Fruit fly (Drosophila melanogaster) whole organism, embryonic: Measurements from ENCODE around the gene sphe.

Source experiments
- ATbp ChIP-seq: fragments of 200-800 bp; sonication (Bioruptor generic); optimal IDR thresholded peaks from 2 replicates; lab custom pipeline; 2017; ENCODE audit warnings: missing biosample characterization, mild to moderate bottlenecking, missing genetic modification characterization, missing genetic modification reagents
- BEAF-32 ChIP-seq: fragments of 200-800 bp; sonication (Bioruptor generic); optimal IDR thresholded peaks from 3 replicates; lab custom pipeline; 2017; ENCODE audit warnings: missing biosample characterization, missing genetic modification characterization, mild to moderate bottlenecking, moderate library complexity, missing genetic modification reagents
- CG10321 ChIP-seq: fragments of 200-800 bp; sonication (Bioruptor generic); IDR thresholded peaks from 2 replicates; pipeline ENCODE4 v1.3.6; 2022; ENCODE audit warnings: missing biosample characterization, missing genetic modification characterization
- CG10543 ChIP-seq: fragments of 200-800 bp; sonication (Bioruptor generic); optimal IDR thresholded peaks from 3 replicates; lab custom pipeline; 2017; ENCODE audit warnings: missing biosample characterization, mild to moderate bottlenecking, missing genetic modification characterization, moderate library complexity
- CG10959 ChIP-seq: fragments of 200-800 bp; sonication (Bioruptor generic); IDR thresholded peaks from 2 replicates; pipeline ENCODE4 v1.3.6; 2022; ENCODE audit warnings: missing biosample characterization, missing genetic modification characterization
- CG11696 ChIP-seq: fragments of 200-800 bp; sonication (Bioruptor generic); IDR thresholded peaks from 2 replicates; pipeline ENCODE4 v1.3.6; 2022; ENCODE audit warnings: missing biosample characterization, missing genetic modification characterization
- CG12299 ChIP-seq: fragments of 200-800 bp; sonication (Bioruptor generic); optimal IDR thresholded peaks from 2 replicates; lab custom pipeline; 2018; ENCODE audit warnings: missing biosample characterization, mild to moderate bottlenecking, missing genetic modification characterization
- CG13287 ChIP-seq: fragments of 200-800 bp; sonication (Bioruptor generic); IDR thresholded peaks from 2 replicates; pipeline ENCODE4 v1.3.6; 2022; ENCODE audit warnings: missing biosample characterization, missing genetic modification characterization; ENCODE audit not compliant: partially characterized antibody
- CG13894 ChIP-seq: fragments of 200-800 bp; sonication (Bioruptor generic); optimal IDR thresholded peaks from 3 replicates; lab custom pipeline; 2018; ENCODE audit warnings: missing biosample characterization, mild to moderate bottlenecking, missing genetic modification characterization, moderate library complexity
- CG16779 ChIP-seq: fragments of 200-800 bp; sonication (Bioruptor generic); IDR thresholded peaks from 2 replicates; pipeline ENCODE4 v1.3.6; 2022; ENCODE audit warnings: missing biosample characterization, missing genetic modification characterization
- CG18764 ChIP-seq: fragments of 200-800 bp; sonication (Bioruptor generic); optimal IDR thresholded peaks from 3 replicates; lab custom pipeline; 2016; ENCODE audit warnings: missing biosample characterization, missing genetic modification characterization
- CG2712 ChIP-seq: fragments of 200-800 bp; optimal IDR thresholded peaks from 3 replicates; lab custom pipeline; 2019; ENCODE audit warnings: missing biosample characterization, mild to moderate bottlenecking, missing genetic modification characterization, moderate library complexity
- CG34376 ChIP-seq: fragments of 200-800 bp; sonication (Bioruptor generic); optimal IDR thresholded peaks from 2 replicates; lab custom pipeline; 2018; ENCODE audit warnings: missing biosample characterization, mild to moderate bottlenecking, missing genetic modification characterization
- CG42726 ChIP-seq: fragments of 200-800 bp; sonication (Bioruptor generic); IDR thresholded peaks from 2 replicates; pipeline ENCODE4 v1.3.6; 2022; ENCODE audit warnings: missing biosample characterization, missing genetic modification characterization; ENCODE audit not compliant: partially characterized antibody
- CG5245 ChIP-seq: fragments of 200-800 bp; sonication (Bioruptor generic); optimal IDR thresholded peaks from 3 replicates; lab custom pipeline; 2016; ENCODE audit warnings: missing biosample characterization, missing genetic modification characterization
- CG6813 ChIP-seq: fragments of 200-800 bp; sonication (Bioruptor generic); optimal IDR thresholded peaks from 2 replicates; lab custom pipeline; 2017; ENCODE audit warnings: missing biosample characterization, missing genetic modification characterization, mild to moderate bottlenecking, moderate library complexity, missing genetic modification reagents
- CG8924 ChIP-seq: fragments of 200-800 bp; optimal IDR thresholded peaks from 3 replicates; lab custom pipeline; 2019; ENCODE audit warnings: missing biosample characterization, mild to moderate bottlenecking, missing genetic modification characterization, moderate library complexity
- Eip74EF ChIP-seq, 2 experiments: fragments of 200-800 bp in 1 of 2; fragments of >200 bp in 1 of 2; sonication (Bioruptor generic) in 1 of 2; optimal IDR thresholded peaks; 2 replicates each; lab custom pipeline; 2017 to 2019; ENCODE audit warnings: missing biosample characterization in 2 of 2, missing genetic modification characterization in 2 of 2, mild to moderate bottlenecking in 1 of 2, moderate library complexity in 1 of 2
- GATAe ChIP-seq: fragments of 200-800 bp; sonication (Bioruptor generic); conservative IDR thresholded peaks from 2 replicates; pipeline ENCODE4 v1.3.6; 2022; ENCODE audit warnings: missing biosample characterization, missing genetic modification characterization
- HLH3B ChIP-seq: fragments of 200-800 bp; sonication (Bioruptor generic); IDR thresholded peaks from 2 replicates; pipeline ENCODE4 v1.3.6; 2022; ENCODE audit warnings: missing biosample characterization, missing genetic modification characterization
- Hmr ChIP-seq: fragments of 200-800 bp; sonication (Bioruptor generic); optimal IDR thresholded peaks from 3 replicates; lab custom pipeline; 2017; ENCODE audit warnings: mild to moderate bottlenecking, missing biosample characterization, missing genetic modification reagents, missing genetic modification characterization
- Med ChIP-seq: fragments of 200-800 bp; sonication (Bioruptor generic); peaks from one replicate; lab custom pipeline; 2016; ENCODE audit warnings: missing biosample characterization, missing genetic modification characterization, mild to moderate bottlenecking, inconsistent platforms, moderate library complexity
- Rfx ChIP-seq: fragments of 200-800 bp; sonication (Bioruptor generic); IDR thresholded peaks from 2 replicates; pipeline ENCODE4 v1.3.6; 2022; ENCODE audit warnings: missing biosample characterization, missing genetic modification characterization
- Stat92E ChIP-seq, 3 experiments: fragments of >200 bp in 2 of 3; fragments of 200-800 bp in 1 of 3; sonication (Bioruptor generic) in 1 of 3; optimal IDR thresholded peaks; 2 replicates each; lab custom pipeline; 2017 to 2019; ENCODE audit warnings: missing biosample characterization in 3 of 3, missing genetic modification characterization in 3 of 3, mild to moderate bottlenecking in 1 of 3, moderate library complexity in 1 of 3
- TFAM ChIP-seq: fragments of 200-800 bp; sonication (Bioruptor generic); optimal IDR thresholded peaks from 2 replicates; lab custom pipeline; 2017; ENCODE audit warnings: missing biosample characterization, missing genetic modification characterization, inconsistent platforms
- ash1 ChIP-seq: fragments of 200-800 bp; sonication (Bioruptor generic); optimal IDR thresholded peaks from 2 replicates; lab custom pipeline; 2018; ENCODE audit warnings: missing biosample characterization, mild to moderate bottlenecking, missing genetic modification characterization
- cg ChIP-seq: fragments of 200-800 bp; sonication (Bioruptor generic); optimal IDR thresholded peaks from 3 replicates; lab custom pipeline; 2019; ENCODE audit warnings: missing biosample characterization, mild to moderate bottlenecking, missing genetic modification characterization, moderate library complexity
- ci ChIP-seq: fragments of 200-800 bp; sonication (Bioruptor generic); IDR thresholded peaks from 3 replicates; pipeline ENCODE4 v1.3.6; 2022; ENCODE audit warnings: missing biosample characterization, missing genetic modification characterization
- corto ChIP-seq: fragments of 200-800 bp; sonication (Bioruptor generic); optimal IDR thresholded peaks from 2 replicates; lab custom pipeline; 2016; ENCODE audit warnings: missing biosample characterization, mild to moderate bottlenecking, missing genetic modification characterization, moderate library complexity
- crp ChIP-seq, 2 experiments: fragments of 200-800 bp; sonication (Bioruptor generic); optimal IDR thresholded peaks; 2 replicates in 1 of 2; 3 replicates in 1 of 2; lab custom pipeline; 2017; ENCODE audit warnings: missing biosample characterization in 2 of 2, missing genetic modification characterization in 2 of 2, mild to moderate bottlenecking in 1 of 2, moderate library complexity in 1 of 2
- cwo ChIP-seq: fragments of 200-800 bp; sonication (Bioruptor generic); optimal IDR thresholded peaks from 3 replicates; lab custom pipeline; 2017; ENCODE audit warnings: missing biosample characterization, missing genetic modification characterization, mild to moderate bottlenecking, moderate library complexity, missing genetic modification reagents
- emc ChIP-seq: fragments of 200-800 bp; sonication (Bioruptor generic); optimal IDR thresholded peaks from 2 replicates; lab custom pipeline; 2016; ENCODE audit warnings: missing biosample characterization, missing genetic modification characterization
- exex ChIP-seq: fragments of 200-800 bp; sonication (Bioruptor generic); optimal IDR thresholded peaks from 4 replicates; lab custom pipeline; 2018; ENCODE audit warnings: missing biosample characterization, mild to moderate bottlenecking, missing genetic modification characterization, moderate library complexity
- fru ChIP-seq: fragments of >200 bp; optimal IDR thresholded peaks from 2 replicates; lab custom pipeline; 2017
- grn ChIP-seq: fragments of 200-800 bp; sonication (Bioruptor generic); optimal IDR thresholded peaks from 3 replicates; lab custom pipeline; 2017; ENCODE audit warnings: missing biosample characterization, missing genetic modification characterization
- kay ChIP-seq: fragments of 200-800 bp; sonication (Bioruptor generic); optimal IDR thresholded peaks from 2 replicates; lab custom pipeline; 2016; ENCODE audit warnings: missing biosample characterization, missing genetic modification characterization
- kni ChIP-seq: fragments of 200-800 bp; sonication (Bioruptor generic); optimal IDR thresholded peaks from 3 replicates; lab custom pipeline; 2017; ENCODE audit warnings: mild to moderate bottlenecking, missing biosample characterization, missing genetic modification reagents, missing genetic modification characterization
- lmd ChIP-seq: fragments of 200-800 bp; sonication (Bioruptor generic); IDR thresholded peaks from 2 replicates; pipeline ENCODE4 v1.3.6; 2022; ENCODE audit warnings: missing biosample characterization, missing genetic modification characterization
- mirr ChIP-seq: fragments of 200-800 bp; sonication (Bioruptor generic); optimal IDR thresholded peaks from 3 replicates; lab custom pipeline; 2018; ENCODE audit warnings: missing biosample characterization, mild to moderate bottlenecking, missing genetic modification characterization
- org-1 ChIP-seq: fragments of 200-800 bp; sonication (Bioruptor generic); optimal IDR thresholded peaks from 2 replicates; lab custom pipeline; 2017; ENCODE audit warnings: missing biosample characterization, missing genetic modification characterization
- sens-2 ChIP-seq: fragments of 200-800 bp; sonication (Bioruptor generic); IDR thresholded peaks from 2 replicates; pipeline ENCODE4 v1.3.6; 2022; ENCODE audit warnings: missing biosample characterization, missing genetic modification characterization
- seq ChIP-seq: fragments of 200-800 bp; sonication (Bioruptor generic); IDR thresholded peaks from 2 replicates; pipeline ENCODE4 v1.3.6; 2022; ENCODE audit warnings: missing biosample characterization, missing genetic modification characterization
- slou ChIP-seq: fragments of 200-800 bp; sonication (Bioruptor generic); optimal IDR thresholded peaks from 3 replicates; lab custom pipeline; 2016; ENCODE audit warnings: missing biosample characterization, missing genetic modification characterization
- sug ChIP-seq: fragments of 200-800 bp; optimal IDR thresholded peaks from 2 replicates; lab custom pipeline; 2019; ENCODE audit warnings: missing biosample characterization, mild to moderate bottlenecking, missing genetic modification characterization, moderate library complexity
- tll ChIP-seq, 2 experiments: fragments of 200-800 bp in 1 of 2; fragments of >200 bp in 1 of 2; sonication (Bioruptor generic) in 1 of 2; optimal IDR thresholded peaks; 2 replicates each; lab custom pipeline; 2017 to 2019; ENCODE audit warnings: missing biosample characterization in 2 of 2, missing genetic modification characterization in 2 of 2, mild to moderate bottlenecking in 1 of 2, moderate library complexity in 1 of 2
- tna ChIP-seq: fragments of 200-800 bp; sonication (Bioruptor generic); IDR thresholded peaks from 2 replicates; pipeline ENCODE4 v1.3.6; 2022; ENCODE audit warnings: missing biosample characterization, missing genetic modification characterization; ENCODE audit not compliant: partially characterized antibody

Gene sphe

DNA sequence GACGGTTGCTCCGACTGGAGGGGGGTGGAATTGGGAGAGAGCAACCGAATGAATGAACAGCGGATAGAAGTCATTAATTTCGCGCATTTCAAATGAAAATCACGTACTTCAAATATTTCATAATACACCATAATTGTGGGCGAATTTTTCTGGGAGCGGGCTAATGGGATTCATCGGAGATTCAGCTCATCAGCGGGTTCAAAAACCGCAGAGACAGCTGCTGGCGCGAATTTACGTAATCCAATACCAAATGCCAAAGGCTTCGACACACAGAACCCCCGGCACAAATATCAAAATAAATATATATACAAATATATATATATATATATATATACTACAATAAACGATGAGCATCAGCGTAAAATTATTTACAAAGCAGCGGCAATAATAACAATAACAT lies 14.9 kb upstream of the sphe start:
- TF ChIP-seq sens-2 (GFP tag; lab: Robert Waterston, UW) (no peak), seq (GFP tag; lab: Robert Waterston, UW) (no peak), cg (GFP tag; lab: Kevin White, UChicago) (no peak), BEAF-32 (no peak), CG10321 (GFP tag; lab: Robert Waterston, UW) (no peak), slou (no peak), Hmr (GFP tag; lab: Kevin White, UChicago) (no peak), Stat92E (GFP tag; optimal IDR thresholded peaks at IDR 0.05; lab: Kevin White, UChicago) (no peak), kay (GFP tag; lab: Kevin White, UChicago) (no peak)

- TF ChIP-seq grn: no peak
- TF ChIP-seq ATbp (GFP tag; lab: Kevin White, UChicago): no peak
- TF ChIP-seq CG42726 (GFP tag; lab: Robert Waterston, UW): no peak
- TF ChIP-seq CG34376 (GFP tag; lab: Kevin White, UChicago): no peak
- no peak for TF ChIP-seq CG18764
- no peak for TF ChIP-seq CG2712 (tag; lab: Kevin White, UChicago)
- TF ChIP-seq sug (tag; lab: Kevin White, UChicago): no peak
- TF ChIP-seq fru: no peak
- no peak for TF ChIP-seq HLH3B
- TF ChIP-seq CG13894: no peak
- no peak for TF ChIP-seq tll (GFP tag; optimal IDR thresholded peaks at IDR 0.05; lab: Kevin White, UChicago)
- TF ChIP-seq Rfx: no peak
- TF ChIP-seq CG13287: no peak
- no peak for TF ChIP-seq CG10959
- no peak for TF ChIP-seq corto
- no peak for TF ChIP-seq ci (GFP tag; lab: Robert Waterston, UW)
- TF ChIP-seq ash1 (GFP tag; lab: Kevin White, UChicago): no peak
- no peak for TF ChIP-seq Eip74EF (GFP tag; optimal IDR thresholded peaks at IDR 0.05; lab: Kevin White, UChicago)
- TF ChIP-seq TFAM: no peak
- TF ChIP-seq emc: no peak
- TF ChIP-seq, all 482 proteins: peak for 0
Measured at dm6 chrX:16711003-16711402, 9.2 kb upstream of the sphe start, which contains the start of gene CG13008. Gene CG13008, plus strand, starts transcription at chrX:16711303.

- TF ChIP-seq sug (tag; lab: Kevin White, UChicago) (peak; percentile 80), kni (no peak), tna (GFP tag; lab: Robert Waterston, UW) (no peak), emc (no peak), grn (peak; percentile 57), CG8924 (tag; lab: Kevin White, UChicago) (no peak), GATAe (GFP tag; lab: Robert Waterston, UW) (peak; percentile 39; the same call in 1 of the 2 replicates)
Measured at dm6 chrX:16706774-16707173, 5.0 kb upstream of the sphe start, which contains the start of gene CG9672. Gene CG9672, minus strand, starts transcription at chrX:16706874.

dm6 chrX:16703747-16704146 lies 2.0 kb upstream of the sphe start, which contains the start of the genes CG9673 and CG4653:
Gene CG9673, minus strand, starts transcription at chrX:16703884.
Gene CG4653, plus strand, starts transcription at chrX:16704081.
- TF ChIP-seq GATAe (GFP tag; lab: Robert Waterston, UW) (peak; percentile 64), CG10543 (GFP tag; lab: Kevin White, UChicago) (peak; percentile 12), org-1 (GFP tag; lab: Kevin White, UChicago) (no peak), CG12299 (tag; lab: Kevin White, UChicago) (no peak), CG6813 (GFP tag; lab: Kevin White, UChicago) (peak; percentile 4), grn (peak; percentile 50), mirr (GFP tag; lab: Kevin White, UChicago) (peak; percentile 5), lmd (GFP tag; lab: Robert Waterston, UW) (no peak), exex (tag; lab: Kevin White, UChicago) (peak; percentile 68), crp (GFP tag; optimal IDR thresholded peaks at IDR 0.05; lab: Kevin White, UChicago) (no peak), cwo (GFP tag; lab: Kevin White, UChicago) (peak; percentile 62), CG5245 (GFP tag; lab: Kevin White, UChicago) (no peak), CG11696 (no peak), Med (GFP tag; lab: Kevin White, UChicago) (peak; percentile 6), sug (tag; lab: Kevin White, UChicago) (peak; percentile 51), Stat92E (GFP tag; optimal IDR thresholded peaks at IDR 0.05; lab: Kevin White, UChicago) (no peak), CG16779 (GFP tag; lab: Robert Waterston, UW) (no peak)
